Fruit fly (Drosophila melanogaster): ENCODE measurements around the gene Cad87A.

dm6 chr3R:11893197-11893596 lies 55.7 kb downstream of the Cad87A start, which contains the start of gene Dnali1:
- TF ChIP-seq Dfd (GFP tag; optimal IDR thresholded peaks at IDR 0.05) (no peak), dl (GFP tag; optimal IDR thresholded peaks at IDR 0.05; ENCODE audit: insufficient read depth in 1 of 2, partially characterized antibody in 2 of 2) (no peak), dmrt93B (GFP tag; optimal IDR thresholded peaks at IDR 0.05) (no peak), dsf (GFP tag; optimal IDR thresholded peaks at IDR 0.05; ENCODE audit: borderline replicate concordance) (no peak), CrebA (GFP tag; optimal IDR thresholded peaks at IDR 0.05; ENCODE audit: borderline replicate concordance) (no peak), N (GFP tag; optimal IDR thresholded peaks at IDR 0.05) (no peak)

Data from whole organism, wandering third instar larva.